Worm (Caenorhabditis elegans) whole organism, L4 larva: ENCODE measurements around the gene twf-2.

Source experiments
- F26F4.8 ChIP-seq: fragments of 200-800 bp; sonication (Bioruptor generic); conservative IDR thresholded peaks from 2 replicates; pipeline ENCODE4 v1.3.6; 2022; ENCODE audit warnings: missing genetic modification characterization, missing compliant biosample characterization
- F37D6.2 ChIP-seq: sonication (generic microtip); optimal IDR thresholded peaks from 2 replicates; lab custom pipeline; 2016; ENCODE audit warnings: mild to moderate bottlenecking, missing genetic modification characterization, missing compliant biosample characterization
- F49E8.2 ChIP-seq: sonication (generic microtip); optimal IDR thresholded peaks from 2 replicates; lab custom pipeline; 2016; ENCODE audit warnings: missing compliant biosample characterization, mild to moderate bottlenecking, missing genetic modification characterization, borderline replicate concordance
- T26A8.4 ChIP-seq: fragments of 200-800 bp; sonication (Bioruptor generic); IDR thresholded peaks from 2 replicates; pipeline ENCODE4 v1.3.6; 2022; ENCODE audit warnings: missing genetic modification characterization, missing compliant biosample characterization
- Y105C5A.15 ChIP-seq: fragments of 200-800 bp; sonication (Bioruptor generic); IDR thresholded peaks from 2 replicates; pipeline ENCODE4 v1.3.6; 2022; ENCODE audit warnings: missing genetic modification characterization, missing compliant biosample characterization
- Y48G9A.11 ChIP-seq: fragments of 200-800 bp; sonication (Bioruptor generic); IDR thresholded peaks from 2 replicates; pipeline ENCODE4 v1.3.6; 2022; ENCODE audit warnings: missing genetic modification reagents, missing genetic modification characterization, missing compliant biosample characterization
- ZK337.2 ChIP-seq: fragments of 200-800 bp; sonication (Bioruptor generic); IDR thresholded peaks from 2 replicates; pipeline ENCODE4 v1.3.6; 2022; ENCODE audit warnings: missing genetic modification reagents, missing genetic modification characterization, missing compliant biosample characterization
- ZK546.5 ChIP-seq, 2 experiments: sonication (generic microtip); optimal IDR thresholded peaks; 2 replicates each; lab custom pipeline; 2017; ENCODE audit warnings: missing biosample characterization in 2 of 2, missing genetic modification characterization in 2 of 2
- ama-1 ChIP-seq: fragments of 150-350 bp; optimal IDR thresholded peaks from 2 replicates; lab custom pipeline; 2014; ENCODE audit warnings: inconsistent platforms, mixed read lengths
- attf-4 ChIP-seq: sonication (generic microtip); optimal IDR thresholded peaks from 3 replicates; lab custom pipeline; 2017; ENCODE audit warnings: missing biosample characterization, missing genetic modification characterization
- ceh-28 ChIP-seq: fragments of 150-350 bp; optimal IDR thresholded peaks from 2 replicates; lab custom pipeline; 2014; ENCODE audit warnings: missing biosample characterization, missing genetic modification reagents, missing genetic modification characterization
- ceh-32 ChIP-seq: sonication (generic microtip); optimal IDR thresholded peaks from 2 replicates; lab custom pipeline; 2016; ENCODE audit warnings: mild to moderate bottlenecking, missing genetic modification characterization, missing compliant biosample characterization; ENCODE audit not compliant: poor library complexity
- ceh-44 ChIP-seq: fragments of 200-800 bp; sonication (Bioruptor generic); IDR thresholded peaks from 2 replicates; pipeline ENCODE4 v1.3.6; 2022; ENCODE audit warnings: missing genetic modification reagents, missing genetic modification characterization, missing compliant biosample characterization
- ceh-62 ChIP-seq: sonication (generic microtip); optimal IDR thresholded peaks from 2 replicates; lab custom pipeline; 2017; ENCODE audit warnings: missing biosample characterization, missing genetic modification characterization
- cey-2 ChIP-seq: sonication (generic microtip); optimal IDR thresholded peaks from 3 replicates; lab custom pipeline; 2017; ENCODE audit warnings: missing genetic modification characterization, mild to moderate bottlenecking, missing compliant biosample characterization, antibody characterized with exemption, borderline replicate concordance; ENCODE audit not compliant: insufficient read depth
- daf-8 ChIP-seq: fragments of 200-800 bp; sonication (Bioruptor generic); IDR thresholded peaks from 2 replicates; pipeline ENCODE4 v1.3.6; 2022; ENCODE audit warnings: missing genetic modification characterization, missing compliant biosample characterization
- dmd-9 ChIP-seq: fragments of 200-800 bp; sonication (Bioruptor generic); IDR thresholded peaks from 2 replicates; pipeline ENCODE4 v1.3.6; 2022; ENCODE audit warnings: missing genetic modification reagents, missing genetic modification characterization, missing compliant biosample characterization
- dpl-1 ChIP-seq: fragments of 150-350 bp; optimal IDR thresholded peaks from 2 replicates; lab custom pipeline; 2014; ENCODE audit warnings: missing biosample characterization, missing genetic modification reagents, missing genetic modification characterization
- dve-1 ChIP-seq: sonication (generic microtip); optimal IDR thresholded peaks from 2 replicates; lab custom pipeline; 2017; ENCODE audit warnings: antibody characterized with exemption, mild to moderate bottlenecking, missing genetic modification characterization, missing compliant biosample characterization; ENCODE audit not compliant: insufficient read depth
- egl-27 ChIP-seq: sonication (generic microtip); optimal IDR thresholded peaks from 3 replicates; lab custom pipeline; 2017; ENCODE audit warnings: missing biosample characterization, missing genetic modification reagents, missing genetic modification characterization
- fos-1 ChIP-seq: fragments of 150-350 bp; optimal IDR thresholded peaks from 2 replicates; lab custom pipeline; 2014; ENCODE audit warnings: missing biosample characterization, missing genetic modification characterization
- hif-1 ChIP-seq, 2 experiments: sonication (generic microtip); optimal IDR thresholded peaks; 2 replicates each; lab custom pipeline; 2016 to 2017; ENCODE audit warnings: missing compliant biosample characterization in 2 of 2, missing genetic modification characterization in 2 of 2, missing genetic modification reagents in 2 of 2, missing genotype in 2 of 2, mild to moderate bottlenecking in 1 of 2
- jun-1 ChIP-seq: fragments of 150-350 bp; optimal IDR thresholded peaks from 2 replicates; lab custom pipeline; 2014; ENCODE audit warnings: missing biosample characterization, missing genetic modification reagents, missing genetic modification characterization
- lim-7 ChIP-seq: fragments of 200-800 bp; sonication (Bioruptor generic); IDR thresholded peaks from 2 replicates; pipeline ENCODE4 v1.3.6; 2022; ENCODE audit warnings: missing genetic modification characterization, missing compliant biosample characterization
- lin-29 ChIP-seq: fragments of 200-800 bp; sonication (Bioruptor generic); IDR thresholded peaks from 2 replicates; pipeline ENCODE4 v1.3.6; 2022; ENCODE audit warnings: missing genetic modification reagents, missing genetic modification characterization, missing compliant biosample characterization
- lin-38 ChIP-seq: fragments of 200-800 bp; sonication (Bioruptor generic); IDR thresholded peaks from 2 replicates; pipeline ENCODE4 v1.3.6; 2022; ENCODE audit warnings: missing genetic modification reagents, missing genetic modification characterization, missing compliant biosample characterization
- lir-3 ChIP-seq: sonication (generic microtip); optimal IDR thresholded peaks from 2 replicates; lab custom pipeline; 2016; ENCODE audit warnings: mild to moderate bottlenecking, missing genetic modification characterization, missing compliant biosample characterization
- lsy-2 ChIP-seq, 2 experiments: fragments of 150-350 bp in 1 of 2; sonication (generic microtip) in 1 of 2; optimal IDR thresholded peaks; 2 replicates each; lab custom pipeline; 2014 to 2017; ENCODE audit warnings: missing biosample characterization in 2 of 2, missing genetic modification characterization in 2 of 2
- mdl-1 ChIP-seq, 2 experiments: fragments of 150-350 bp in 1 of 2; sonication (generic microtip) in 1 of 2; optimal IDR thresholded peaks; 2 replicates each; lab custom pipeline; 2014 to 2017; ENCODE audit warnings: missing biosample characterization in 2 of 2, missing genetic modification characterization in 2 of 2
- mes-2 ChIP-seq: sonication (generic microtip); optimal IDR thresholded peaks from 2 replicates; lab custom pipeline; 2016; ENCODE audit warnings: missing genotype, mild to moderate bottlenecking, missing genetic modification characterization, missing compliant biosample characterization; ENCODE audit not compliant: poor library complexity, severe bottlenecking
- nhr-10 ChIP-seq: fragments of 150-350 bp; optimal IDR thresholded peaks from 2 replicates; lab custom pipeline; 2014; ENCODE audit warnings: missing biosample characterization, missing genetic modification characterization
- nhr-102 ChIP-seq: sonication (generic microtip); optimal IDR thresholded peaks from 2 replicates; lab custom pipeline; 2016; ENCODE audit warnings: mild to moderate bottlenecking, missing genetic modification characterization, moderate library complexity, missing compliant biosample characterization
- nhr-11 ChIP-seq: fragments of 150-350 bp; optimal IDR thresholded peaks from 2 replicates; lab custom pipeline; 2014; ENCODE audit warnings: missing biosample characterization, missing genetic modification characterization
- nhr-25 ChIP-seq: sonication (generic microtip); optimal IDR thresholded peaks from 2 replicates; lab custom pipeline; 2017; ENCODE audit warnings: missing genetic modification characterization, mild to moderate bottlenecking, missing compliant biosample characterization, antibody characterized with exemption, moderate library complexity, borderline replicate concordance; ENCODE audit not compliant: insufficient read depth
- nhr-28 ChIP-seq: fragments of 150-350 bp; optimal IDR thresholded peaks from 2 replicates; lab custom pipeline; 2014; ENCODE audit warnings: missing biosample characterization, missing genetic modification characterization
- nhr-42 ChIP-seq: fragments of 200-800 bp; sonication (Bioruptor generic); IDR thresholded peaks from 2 replicates; pipeline ENCODE4 v1.3.6; 2022; ENCODE audit warnings: missing genetic modification characterization, missing compliant biosample characterization
- nhr-76 ChIP-seq: fragments of 150-350 bp; optimal IDR thresholded peaks from 2 replicates; lab custom pipeline; 2014; ENCODE audit warnings: missing biosample characterization, missing genetic modification characterization
- nhr-77 ChIP-seq: fragments of 150-350 bp; optimal IDR thresholded peaks from 2 replicates; lab custom pipeline; 2014; ENCODE audit warnings: missing biosample characterization, missing genetic modification characterization
- saeg-2 ChIP-seq: fragments of 200-800 bp; sonication (Bioruptor generic); IDR thresholded peaks from 2 replicates; pipeline ENCODE4 v1.3.6; 2022; ENCODE audit warnings: missing genetic modification reagents, missing genetic modification characterization, missing compliant biosample characterization
- set-16 ChIP-seq: fragments of 200-800 bp; sonication (Bioruptor generic); IDR thresholded peaks from 2 replicates; pipeline ENCODE4 v1.3.6; 2022; ENCODE audit warnings: missing genetic modification reagents, missing genetic modification characterization, missing compliant biosample characterization
- snpc-1.2 ChIP-seq: fragments of 200-800 bp; sonication (Bioruptor generic); IDR thresholded peaks from 2 replicates; pipeline ENCODE4 v1.3.6; 2022; ENCODE audit warnings: missing genetic modification reagents, missing genetic modification characterization, missing compliant biosample characterization
- spr-1 ChIP-seq: sonication (generic microtip); optimal IDR thresholded peaks from 2 replicates; lab custom pipeline; 2016; ENCODE audit warnings: mild to moderate bottlenecking, missing genetic modification characterization, missing compliant biosample characterization
- tra-1 ChIP-seq: fragments of 200-800 bp; sonication (Bioruptor generic); IDR thresholded peaks from 2 replicates; pipeline ENCODE4 v1.3.6; 2022; ENCODE audit warnings: missing genetic modification reagents, missing genetic modification characterization, missing compliant biosample characterization
- unc-130 ChIP-seq: sonication (generic microtip); optimal IDR thresholded peaks from 2 replicates; lab custom pipeline; 2016; ENCODE audit warnings: missing genetic modification reagents, missing genetic modification characterization, missing compliant biosample characterization
- unc-62 ChIP-seq, 3 experiments: fragments of 150-350 bp in 1 of 3; sonication (generic microtip); optimal IDR thresholded peaks in 2 of 3; peaks in 1 of 3; 1 replicate in 1 of 3; 2 replicates in 2 of 3; lab custom pipeline; 2014 to 2017; ENCODE audit warnings: missing biosample characterization in 3 of 3, missing genetic modification characterization in 3 of 3, missing genetic modification reagents in 3 of 3, missing genotype in 1 of 3
- zag-1 ChIP-seq: fragments of 150-350 bp; optimal IDR thresholded peaks from 2 replicates; lab custom pipeline; 2014; ENCODE audit warnings: missing biosample characterization, missing genetic modification characterization
- zfp-2 ChIP-seq: sonication (generic microtip); optimal IDR thresholded peaks from 2 replicates; lab custom pipeline; 2016; ENCODE audit warnings: mild to moderate bottlenecking, missing genetic modification characterization, missing compliant biosample characterization
- zip-11 ChIP-seq: fragments of 200-800 bp; sonication (Bioruptor generic); IDR thresholded peaks from 2 replicates; pipeline ENCODE4 v1.3.6; 2022; ENCODE audit warnings: missing genetic modification characterization, missing compliant biosample characterization
- zip-2 ChIP-seq: fragments of 150-350 bp; optimal IDR thresholded peaks from 2 replicates; lab custom pipeline; 2014; ENCODE audit warnings: missing biosample characterization, missing genetic modification characterization
- ztf-11 ChIP-seq: fragments of 150-350 bp; optimal IDR thresholded peaks from 2 replicates; lab custom pipeline; 2014; ENCODE audit warnings: missing biosample characterization, missing genetic modification characterization
- ztf-7 ChIP-seq: fragments of 150-350 bp; optimal IDR thresholded peaks from 2 replicates; lab custom pipeline; 2014; ENCODE audit warnings: missing biosample characterization, missing genetic modification characterization

The twf-2 gene

DNA sequence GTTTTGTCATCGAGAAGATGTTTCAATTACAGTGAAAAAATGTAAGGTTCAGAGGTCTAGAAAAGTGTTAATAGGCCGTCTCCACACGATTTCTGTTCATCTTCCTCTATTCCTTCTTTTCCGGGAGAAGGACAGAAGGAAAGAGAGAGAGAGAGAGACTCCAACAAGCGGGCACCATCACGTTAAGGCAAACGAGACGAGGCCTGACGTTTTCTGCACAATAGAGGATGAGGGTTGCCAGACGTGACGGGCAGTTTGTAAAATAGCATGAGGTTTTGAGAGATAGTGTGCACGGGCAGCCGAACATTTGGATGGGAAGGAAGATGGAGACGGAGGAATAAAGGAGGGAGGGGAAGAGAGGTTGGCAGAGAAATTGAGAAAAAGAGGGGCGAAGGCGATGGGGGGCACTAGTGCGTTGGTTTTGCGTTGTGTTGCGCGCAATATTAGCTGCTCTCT lies at the start of gene twf-2:
twf-2 (plus strand) TSS at position 405 of the 456 bp plus-strand sequence.
- TF ChIP-seq F26F4.8 (GFP tag; lab: Robert Waterston, UW) (no peak), lin-29 (GFP tag; lab: Robert Waterston, UW) (no peak), nhr-28 (tag; lab: Kevin White, UChicago) (peak; percentile 53), lim-7 (GFP tag; lab: Robert Waterston, UW) (no peak), set-16 (GFP tag; lab: Robert Waterston, UW) (no peak; the same call in 1 of the 2 replicates), dmd-9 (GFP tag; lab: Robert Waterston, UW) (no peak), snpc-1.2 (GFP tag; lab: Robert Waterston, UW) (no peak), ztf-7 (tag; lab: Kevin White, UChicago) (peak; percentile 50), daf-8 (GFP tag; lab: Robert Waterston, UW) (no peak), T26A8.4 (GFP tag; lab: Robert Waterston, UW) (no peak; the same call in 1 of the 2 replicates), spr-1 (peak; percentile 50), F49E8.2 (no peak), nhr-25 (tag; lab: Kevin White, UChicago) (no peak), zip-11 (GFP tag; lab: Robert Waterston, UW) (no peak), ceh-62 (no peak), hif-1 (tag; optimal IDR thresholded peaks at IDR 0.05; lab: Kevin White, UChicago) (peak; percentile 1 to 71), cey-2 (tag; lab: Kevin White, UChicago) (no peak), ZK337.2 (no peak), nhr-11 (tag; lab: Kevin White, UChicago) (peak; percentile 60), egl-27 (no peak), lir-3 (tag; lab: Kevin White, UChicago) (no peak), saeg-2 (GFP tag; lab: Robert Waterston, UW) (no peak), zip-2 (tag; lab: Kevin White, UChicago) (no peak), zfp-2 (no peak), ama-1 (lab: Kevin White, UChicago) (peak; percentile 14), fos-1 (tag; lab: Kevin White, UChicago) (no peak), ZK546.5 (tag; optimal IDR thresholded peaks at IDR 0.05; lab: Kevin White, UChicago) (no peak), nhr-77 (tag; lab: Kevin White, UChicago) (peak; percentile 11), ceh-32 (tag; lab: Kevin White, UChicago) (peak; percentile 13), nhr-102 (tag; lab: Kevin White, UChicago) (no peak), nhr-42 (0 out of 2 replicates have a peak, but pooled peaks have one; percentile 45), jun-1 (tag; lab: Kevin White, UChicago) (peak; percentile 4), ceh-28 (tag; lab: Kevin White, UChicago) (no peak), attf-4 (tag; lab: Kevin White, UChicago) (no peak), mes-2 (tag; lab: Kevin White, UChicago) (peak; percentile 77), dve-1 (tag; lab: Kevin White, UChicago) (peak; percentile 78), unc-130 (GFP tag; lab: Kevin White, UChicago) (no peak), nhr-76 (no peak), mdl-1 (tag; optimal IDR thresholded peaks at IDR 0.05; lab: Kevin White, UChicago) (peak; percentile 68 to 89), dpl-1 (GFP tag; lab: Kevin White, UChicago) (peak; percentile 21), Y105C5A.15 (GFP tag; lab: Robert Waterston, UW) (no peak), ceh-44 (no peak), nhr-10 (no peak), zag-1 (tag; lab: Kevin White, UChicago) (no peak), lin-38 (GFP tag; lab: Robert Waterston, UW) (peak; percentile 45), Y48G9A.11 (no peak), F37D6.2 (tag; lab: Kevin White, UChicago) (peak; percentile 47), ztf-11 (no peak), unc-62 (GFP tag; optimal IDR thresholded peaks at IDR 0.05 in 1 of 2; lab: Kevin White, UChicago) (peak in 1 of 2 experiments; percentile 98), unc-62 (tag; optimal IDR thresholded peaks at IDR 0.05; lab: Kevin White, UChicago) (no peak), lsy-2 (tag; optimal IDR thresholded peaks at IDR 0.05; lab: Kevin White, UChicago) (peak; percentile 28 to 62), tra-1 (GFP tag; lab: Robert Waterston, UW) (no peak)
